Worm (Caenorhabditis elegans) whole organism, L4 larva: ENCODE results near the gene mes-6.

Experiments used
- ceh-44 ChIP-seq: fragments of 200-800 bp; sonication (Bioruptor generic); IDR thresholded peaks from 2 replicates; pipeline ENCODE4 v1.3.6; 2022; ENCODE audit warnings: missing genetic modification reagents, missing genetic modification characterization, missing compliant biosample characterization
- lin-29 ChIP-seq: fragments of 200-800 bp; sonication (Bioruptor generic); IDR thresholded peaks from 2 replicates; pipeline ENCODE4 v1.3.6; 2022; ENCODE audit warnings: missing genetic modification reagents, missing genetic modification characterization, missing compliant biosample characterization
- lir-3 ChIP-seq: sonication (generic microtip); optimal IDR thresholded peaks from 2 replicates; lab custom pipeline; 2016; ENCODE audit warnings: mild to moderate bottlenecking, missing genetic modification characterization, missing compliant biosample characterization
- lsy-2 ChIP-seq, 2 experiments: fragments of 150-350 bp in 1 of 2; sonication (generic microtip) in 1 of 2; optimal IDR thresholded peaks; 2 replicates each; lab custom pipeline; 2014 to 2017; ENCODE audit warnings: missing biosample characterization in 2 of 2, missing genetic modification characterization in 2 of 2
- mep-1 ChIP-seq: fragments of 150-350 bp; sonication (generic microtip); optimal IDR thresholded peaks from 3 replicates; lab custom pipeline; 2014; ENCODE audit warnings: missing biosample characterization, missing genetic modification characterization
- nhr-237 ChIP-seq: sonication (generic microtip); optimal IDR thresholded peaks from 2 replicates; lab custom pipeline; 2017; ENCODE audit warnings: missing biosample characterization, missing genetic modification characterization
- nhr-76 ChIP-seq: fragments of 150-350 bp; optimal IDR thresholded peaks from 2 replicates; lab custom pipeline; 2014; ENCODE audit warnings: missing biosample characterization, missing genetic modification characterization
- ztf-11 ChIP-seq: fragments of 150-350 bp; optimal IDR thresholded peaks from 2 replicates; lab custom pipeline; 2014; ENCODE audit warnings: missing biosample characterization, missing genetic modification characterization

DNA sequence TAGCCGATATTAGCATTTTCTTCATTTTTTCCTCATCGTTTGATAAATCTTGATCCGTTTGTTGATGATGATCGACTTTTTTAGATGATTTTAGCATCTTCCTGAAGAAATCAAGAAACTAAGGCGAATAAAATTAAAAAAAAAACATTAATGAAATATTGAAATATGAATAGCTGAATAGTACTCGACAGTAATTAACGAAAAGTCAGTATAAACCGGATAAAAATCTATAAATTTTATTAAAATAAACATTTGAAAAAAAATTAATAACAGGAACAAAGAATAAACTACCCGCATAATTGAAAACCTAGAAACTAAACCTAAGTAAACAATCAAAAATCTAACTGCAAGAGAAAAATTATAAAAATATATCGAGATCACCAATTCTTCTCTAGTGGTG lies 14.8 kb upstream of the mes-6 start, which contains the start of gene C28C12.12:
- TF ChIP-seq mep-1 (tag; lab: Kevin White, UChicago) (no peak), nhr-237 (tag; lab: Kevin White, UChicago) (no peak), ztf-11 (tag; lab: Kevin White, UChicago) (no peak), lin-29 (GFP tag; lab: Robert Waterston, UW) (no peak), nhr-76 (tag; lab: Kevin White, UChicago) (no peak), lir-3 (tag; lab: Kevin White, UChicago) (no peak), ceh-44 (GFP tag; lab: Robert Waterston, UW) (no peak), lsy-2 (tag; optimal IDR thresholded peaks at IDR 0.05; lab: Kevin White, UChicago) (no peak)
